Fruit fly (Drosophila melanogaster): ENCODE measurements around the gene Cad96Ca.

The Cad96Ca gene

dm6 chr3R:25247379-25247869 is 39.3 kb upstream of the Cad96Ca start, which contains the start of the genes RpS27 and Nup37 (continued):
- TF ChIP-seq CG15073 (GFP tag; optimal IDR thresholded peaks at IDR 0.05) (peak; percentile 68), Bgb (GFP tag; IDR thresholded peaks at IDR 0.05; ENCODE audit: partially characterized antibody) (peak; percentile 43; the same call in 1 of the 2 replicates), stwl (tag; optimal IDR thresholded peaks at IDR 0.05) (peak; percentile 95), CG8388 (GFP tag; optimal IDR thresholded peaks at IDR 0.05) (peak; percentile 89), CG17359 (tag; optimal IDR thresholded peaks at IDR 0.05) (peak; percentile 97), CG10565 (GFP tag; optimal IDR thresholded peaks at IDR 0.05) (peak; percentile 91), nerfin-1 (tag; optimal IDR thresholded peaks at IDR 0.05) (peak; percentile 94), maf-S (GFP tag; optimal IDR thresholded peaks at IDR 0.05) (peak; percentile 98), Sox102F (GFP tag; optimal IDR thresholded peaks at IDR 0.05) (peak; percentile 90), CG9932 (GFP tag; IDR thresholded peaks at IDR 0.05) (peak; percentile 98), CG8290 (GFP tag; optimal IDR thresholded peaks at IDR 0.05) (peak; percentile 98), CG8290 (tag; optimal IDR thresholded peaks at IDR 0.05) (peak; percentile 97 to 100), Tbp (GFP tag; optimal IDR thresholded peaks at IDR 0.05) (no peak), esg (GFP tag; conservative IDR thresholded peaks at IDR 0.05) (peak; percentile 84), kni (GFP tag; optimal IDR thresholded peaks at IDR 0.05) (peak; percentile 100), ac (GFP tag; optimal IDR thresholded peaks at IDR 0.05) (peak; percentile 99), Gug (GFP tag; IDR thresholded peaks at IDR 0.05) (peak; percentile 92), kay (GFP tag; optimal IDR thresholded peaks at IDR 0.05) (peak; percentile 93), amos (GFP tag; IDR thresholded peaks at IDR 0.05; ENCODE audit: partially characterized antibody) (peak; percentile 41; the same call in 1 of the 2 replicates), NfI (GFP tag; optimal IDR thresholded peaks at IDR 0.05) (peak; percentile 100), zf30C (GFP tag; optimal IDR thresholded peaks at IDR 0.05) (peak; percentile 61), Lim3 (GFP tag; IDR thresholded peaks at IDR 0.05) (peak; percentile 68; the same call in 1 of the 2 replicates), CG16815 (GFP tag; optimal IDR thresholded peaks at IDR 0.05) (peak; percentile 95), CHES-1-like (GFP tag; optimal IDR thresholded peaks at IDR 0.05) (peak; percentile 99), en (GFP tag; optimal IDR thresholded peaks at IDR 0.05) (peak; percentile 98), trh (GFP tag; optimal IDR thresholded peaks at IDR 0.05) (peak; percentile 98), CG8765 (GFP tag; IDR thresholded peaks at IDR 0.05) (peak; percentile 89), zen2 (GFP tag; IDR thresholded peaks at IDR 0.05; ENCODE audit: partially characterized antibody) (no peak), nmo (GFP tag; optimal IDR thresholded peaks at IDR 0.05) (peak; percentile 97), CG3407 (GFP tag; optimal IDR thresholded peaks at IDR 0.05) (peak; percentile 98), ttk (GFP tag; IDR thresholded peaks at IDR 0.05) (peak; percentile 97), twi (tag; optimal IDR thresholded peaks at IDR 0.05) (peak; percentile 93), Ets97D (GFP tag; optimal IDR thresholded peaks at IDR 0.05) (peak; percentile 100), sd (tag; optimal IDR thresholded peaks at IDR 0.05) (peak; percentile 83), peb (GFP tag; IDR thresholded peaks at IDR 0.05) (peak; percentile 89), Drgx (GFP tag; IDR thresholded peaks at IDR 0.05) (peak; percentile 75), CG3281 (GFP tag; optimal IDR thresholded peaks at IDR 0.05) (peak; percentile 99), so (GFP tag; IDR thresholded peaks at IDR 0.05) (peak; percentile 95), lmd (GFP tag; IDR thresholded peaks at IDR 0.05) (peak; percentile 95), CG2120 (GFP tag; optimal IDR thresholded peaks at IDR 0.05) (peak; percentile 95), CG13624 (GFP tag; optimal IDR thresholded peaks at IDR 0.05) (peak; percentile 99), CG5953 (GFP tag; IDR thresholded peaks at IDR 0.05) (peak; percentile 96), sisA (GFP tag; IDR thresholded peaks at IDR 0.05) (peak; percentile 95), CG4360 (GFP tag; IDR thresholded peaks at IDR 0.05) (peak; percentile 67), onecut (GFP tag; IDR thresholded peaks at IDR 0.05) (peak; percentile 97), salm (tag; optimal IDR thresholded peaks at IDR 0.05) (peak; percentile 90), CG10274 (GFP tag; optimal IDR thresholded peaks at IDR 0.05) (peak; percentile 96), CG13287 (GFP tag; IDR thresholded peaks at IDR 0.05; ENCODE audit: partially characterized antibody) (peak; percentile 14; the same call in 1 of the 2 replicates), bab2 (GFP tag; optimal IDR thresholded peaks at IDR 0.05) (peak; percentile 97), TFAM (GFP tag; optimal IDR thresholded peaks at IDR 0.05) (peak; percentile 93), HmgD (GFP tag; optimal IDR thresholded peaks at IDR 0.05) (peak; percentile 99)
